Worm (Caenorhabditis elegans) whole organism, L2 larva: Measurements from ENCODE around the gene str-230.
A peak's percentile ranks its signal among the peaks of the same experiment; 100 is the strongest.
"Not testable (repeated sequence)": the region's sequence is repeated elsewhere in the genome, so short reads cannot be mapped to it uniquely, and the experiment has no call there.

Experiments used
- C34F6.9 ChIP-seq: fragments of 150-350 bp; optimal IDR thresholded peaks from 2 replicates; lab custom pipeline; 2014; ENCODE audit warnings: missing biosample characterization, missing genetic modification characterization
- F13H6.1 ChIP-seq: sonication (generic microtip); optimal IDR thresholded peaks from 2 replicates; lab custom pipeline; 2016; ENCODE audit warnings: missing genetic modification characterization, missing compliant biosample characterization
- Y55F3AM.14 ChIP-seq: fragments of 200-800 bp; sonication (Bioruptor generic); optimal IDR thresholded peaks from 2 replicates; lab custom pipeline; 2018; ENCODE audit warnings: mild to moderate bottlenecking, missing genetic modification characterization, missing compliant biosample characterization
- ZK546.5 ChIP-seq: sonication (generic microtip); optimal IDR thresholded peaks from 2 replicates; lab custom pipeline; 2017; ENCODE audit warnings: missing biosample characterization, missing genetic modification characterization
- alr-1 ChIP-seq: fragments of 150-350 bp; optimal IDR thresholded peaks from 2 replicates; lab custom pipeline; 2014; ENCODE audit warnings: missing biosample characterization, missing genetic modification characterization
- aly-2 ChIP-seq: fragments of 150-350 bp; optimal IDR thresholded peaks from 2 replicates; lab custom pipeline; 2014; ENCODE audit warnings: missing biosample characterization, missing genetic modification characterization
- ama-1 ChIP-seq: fragments of 150-350 bp; optimal IDR thresholded peaks from 2 replicates; lab custom pipeline; 2018; ENCODE audit warnings: inconsistent platforms
- blmp-1 ChIP-seq: sonication (generic microtip); optimal IDR thresholded peaks from 2 replicates; lab custom pipeline; 2017; ENCODE audit warnings: missing genetic modification characterization, mild to moderate bottlenecking, missing compliant biosample characterization, antibody characterized with exemption, moderate library complexity; ENCODE audit not compliant: insufficient read depth
- ceh-16 ChIP-seq: fragments of 150-350 bp; optimal IDR thresholded peaks from 2 replicates; lab custom pipeline; 2014; ENCODE audit warnings: missing biosample characterization, missing genetic modification characterization
- ceh-82 ChIP-seq: fragments of 150-350 bp; optimal IDR thresholded peaks from 2 replicates; lab custom pipeline; 2014; ENCODE audit warnings: missing biosample characterization, missing genetic modification characterization
- crh-2 ChIP-seq: sonication (generic microtip); optimal IDR thresholded peaks from 2 replicates; lab custom pipeline; 2017; ENCODE audit warnings: missing biosample characterization, missing genetic modification characterization
- dmd-4 ChIP-seq: sonication (generic microtip); optimal IDR thresholded peaks from 2 replicates; lab custom pipeline; 2017; ENCODE audit warnings: missing biosample characterization, missing genetic modification characterization
- egl-27 ChIP-seq: sonication (generic microtip); optimal IDR thresholded peaks from 3 replicates; lab custom pipeline; 2017; ENCODE audit warnings: missing biosample characterization, missing genetic modification reagents, missing genetic modification characterization
- elt-1 ChIP-seq: fragments of 150-350 bp; optimal IDR thresholded peaks from 2 replicates; lab custom pipeline; 2014; ENCODE audit warnings: missing biosample characterization, missing genetic modification characterization
- elt-3 ChIP-seq: sonication (generic microtip); optimal IDR thresholded peaks from 2 replicates; lab custom pipeline; 2017; ENCODE audit warnings: missing biosample characterization, missing genetic modification characterization
- fos-1 ChIP-seq: fragments of 150-350 bp; optimal IDR thresholded peaks from 2 replicates; lab custom pipeline; 2014; ENCODE audit warnings: missing biosample characterization, missing genetic modification characterization
- gmeb-1 ChIP-seq: fragments of 150-350 bp; optimal IDR thresholded peaks from 2 replicates; lab custom pipeline; 2014; ENCODE audit warnings: missing biosample characterization, missing genetic modification characterization
- lin-11 ChIP-seq: fragments of 150-350 bp; sonication (generic microtip); optimal IDR thresholded peaks from 2 replicates; lab custom pipeline; 2014; ENCODE audit warnings: missing biosample characterization, missing genetic modification characterization, inconsistent platforms, mixed read lengths
- lin-13 ChIP-seq: fragments of 150-350 bp; optimal IDR thresholded peaks from 2 replicates; lab custom pipeline; 2014; ENCODE audit warnings: missing biosample characterization, missing genetic modification reagents, missing genetic modification characterization
- lsy-2 ChIP-seq, 2 experiments: fragments of 150-350 bp in 1 of 2; sonication (generic microtip) in 1 of 2; optimal IDR thresholded peaks; 2 replicates each; lab custom pipeline; 2014 to 2017; ENCODE audit warnings: missing biosample characterization in 2 of 2, missing genetic modification characterization in 2 of 2
- mab-5 ChIP-seq: fragments of 150-350 bp; optimal IDR thresholded peaks from 2 replicates; lab custom pipeline; 2014; ENCODE audit warnings: missing biosample characterization, missing genetic modification characterization
- mdl-1 ChIP-seq, 2 experiments: fragments of 150-350 bp in 1 of 2; sonication (generic microtip) in 1 of 2; optimal IDR thresholded peaks; 2 replicates each; lab custom pipeline; 2017; ENCODE audit warnings: missing biosample characterization in 2 of 2, missing genetic modification characterization in 2 of 2
- nhr-10 ChIP-seq: sonication (generic microtip); optimal IDR thresholded peaks from 2 replicates; lab custom pipeline; 2017; ENCODE audit warnings: missing biosample characterization, missing genetic modification characterization
- nhr-11 ChIP-seq: fragments of 150-350 bp; optimal IDR thresholded peaks from 2 replicates; lab custom pipeline; 2014; ENCODE audit warnings: missing biosample characterization, missing genetic modification characterization
- nhr-12 ChIP-seq: fragments of 150-350 bp; optimal IDR thresholded peaks from 2 replicates; lab custom pipeline; 2014; ENCODE audit warnings: missing biosample characterization, missing genetic modification characterization
- nhr-129 ChIP-seq: fragments of 150-350 bp; optimal IDR thresholded peaks from 2 replicates; lab custom pipeline; 2014; ENCODE audit warnings: missing biosample characterization, missing genetic modification characterization
- nhr-21 ChIP-seq: fragments of 150-350 bp; optimal IDR thresholded peaks from 2 replicates; lab custom pipeline; 2014; ENCODE audit warnings: missing biosample characterization, missing genetic modification characterization
- nhr-23 ChIP-seq: fragments of 150-350 bp; optimal IDR thresholded peaks from 2 replicates; lab custom pipeline; 2014; ENCODE audit warnings: missing biosample characterization, missing genetic modification reagents, missing genetic modification characterization
- nhr-237 ChIP-seq: fragments of 150-350 bp; optimal IDR thresholded peaks from 2 replicates; lab custom pipeline; 2014; ENCODE audit warnings: missing biosample characterization, missing genetic modification characterization
- nhr-25 ChIP-seq: fragments of 150-350 bp; sonication (generic microtip); optimal IDR thresholded peaks from 3 replicates; lab custom pipeline; 2014; ENCODE audit warnings: missing biosample characterization, missing genetic modification characterization
- nhr-77 ChIP-seq: fragments of 150-350 bp; optimal IDR thresholded peaks from 2 replicates; lab custom pipeline; 2014; ENCODE audit warnings: missing biosample characterization, missing genetic modification characterization
- peb-1 ChIP-seq: fragments of 150-350 bp; optimal IDR thresholded peaks from 2 replicates; lab custom pipeline; 2014; ENCODE audit warnings: missing biosample characterization, missing genetic modification characterization
- sem-4 ChIP-seq: fragments of 150-350 bp; optimal IDR thresholded peaks from 2 replicates; lab custom pipeline; 2014; ENCODE audit warnings: missing biosample characterization, missing genetic modification reagents, missing genetic modification characterization
- skn-1 ChIP-seq: sonication (generic microtip); optimal IDR thresholded peaks from 2 replicates; lab custom pipeline; 2017; ENCODE audit warnings: missing biosample characterization, missing genetic modification characterization
- sma-3 ChIP-seq: sonication (generic microtip); optimal IDR thresholded peaks from 2 replicates; lab custom pipeline; 2016; ENCODE audit warnings: missing genetic modification reagents, missing genetic modification characterization, missing compliant biosample characterization
- sma-9 ChIP-seq, 2 experiments: fragments of 150-350 bp in 1 of 2; sonication (generic microtip) in 1 of 2; optimal IDR thresholded peaks; 2 replicates each; lab custom pipeline; 2014 to 2016; ENCODE audit warnings: missing genetic modification characterization in 2 of 2, mild to moderate bottlenecking in 1 of 2, missing biosample characterization in 1 of 2, missing compliant biosample characterization in 1 of 2, missing genetic modification reagents in 1 of 2, moderate library complexity in 1 of 2
- snpc-4 ChIP-seq: fragments of 150-350 bp; optimal IDR thresholded peaks from 2 replicates; lab custom pipeline; 2014; ENCODE audit warnings: missing biosample characterization, missing genetic modification characterization
- unc-39 ChIP-seq: fragments of 150-350 bp; optimal IDR thresholded peaks from 2 replicates; lab custom pipeline; 2014; ENCODE audit warnings: missing biosample characterization, missing genetic modification characterization
- unc-55 ChIP-seq: fragments of 150-350 bp; sonication (generic microtip); optimal IDR thresholded peaks from 3 replicates; lab custom pipeline; 2014; ENCODE audit warnings: missing biosample characterization, missing genetic modification reagents, missing genetic modification characterization
- unc-62 ChIP-seq: fragments of 150-350 bp; optimal IDR thresholded peaks from 2 replicates; lab custom pipeline; 2014; ENCODE audit warnings: missing biosample characterization, missing genetic modification reagents, missing genetic modification characterization
- zag-1 ChIP-seq: fragments of 150-350 bp; optimal IDR thresholded peaks from 2 replicates; lab custom pipeline; 2014; ENCODE audit warnings: missing biosample characterization, missing genetic modification characterization
- ztf-1 ChIP-seq: fragments of 200-800 bp; sonication (Bioruptor generic); conservative IDR thresholded peaks from 2 replicates; pipeline ENCODE4 v1.3.6; 2022; ENCODE audit warnings: missing genetic modification characterization, missing compliant biosample characterization
- ztf-4 ChIP-seq: fragments of 150-350 bp; optimal IDR thresholded peaks from 2 replicates; lab custom pipeline; 2014; ENCODE audit warnings: missing biosample characterization, missing genetic modification characterization

str-230 gene

ce11 chrV:14212813-14213212 is 2.2 kb upstream of the str-230 start:
- peak; percentile 76 for TF ChIP-seq sma-9 (GFP tag; optimal IDR thresholded peaks at IDR 0.05; lab: Kevin White, UChicago)
- no peak for TF ChIP-seq sma-9 (tag; optimal IDR thresholded peaks at IDR 0.05; lab: Kevin White, UChicago)
- no peak for TF ChIP-seq nhr-237 (tag; lab: Kevin White, UChicago)
- no peak for TF ChIP-seq unc-55 (GFP tag; lab: Kevin White, UChicago)
- peak; percentile 51 for TF ChIP-seq blmp-1 (tag; lab: Kevin White, UChicago)
- TF ChIP-seq gmeb-1: peak; percentile 53
- TF ChIP-seq nhr-21 (tag; lab: Kevin White, UChicago): peak; percentile 70
- peak; percentile 78 for TF ChIP-seq fos-1 (tag; lab: Kevin White, UChicago)
- TF ChIP-seq crh-2: peak; percentile 65
- TF ChIP-seq, all 48 proteins: peak for 6

ce11 chrV:14205214-14205613 is 5.4 kb downstream of the str-230 start, which contains the start of gene T16A9.3:
Gene T16A9.3, plus strand, starts transcription at chrV:14205514.
- TF ChIP-seq elt-3 (tag; lab: Kevin White, UChicago); ceh-16 (tag; lab: Kevin White, UChicago); lsy-2 (tag; optimal IDR thresholded peaks at IDR 0.05; lab: Kevin White, UChicago): not testable (repeated sequence)
- TF ChIP-seq, all 48 proteins: peak for 0; not testable (repeated sequence) for 48

ce11 chrV:14200086-14200485 is 10.6 kb downstream of the str-230 start:
- TF ChIP-seq dmd-4 (tag; lab: Kevin White, UChicago): no peak
- TF ChIP-seq ztf-1 (GFP tag; lab: Robert Waterston, UW): no peak
- no peak for TF ChIP-seq peb-1 (tag; lab: Kevin White, UChicago)
- TF ChIP-seq nhr-25 (tag; lab: Kevin White, UChicago): peak; percentile 88
- peak; percentile 91 for TF ChIP-seq fos-1 (tag; lab: Kevin White, UChicago)
- peak; percentile 94 for TF ChIP-seq F13H6.1 (tag; lab: Kevin White, UChicago)
- TF ChIP-seq mdl-1 (tag; optimal IDR thresholded peaks at IDR 0.05; lab: Kevin White, UChicago): peak; percentile 79 to 86
- TF ChIP-seq crh-2: peak; percentile 94
- no peak for TF ChIP-seq alr-1 (tag; lab: Kevin White, UChicago)
- peak; percentile 66 for TF ChIP-seq mab-5 (tag; lab: Kevin White, UChicago)
- peak; percentile 97 for TF ChIP-seq nhr-129 (tag; lab: Kevin White, UChicago)
- TF ChIP-seq skn-1: peak; percentile 40
- no peak for TF ChIP-seq nhr-237 (tag; lab: Kevin White, UChicago)
- TF ChIP-seq sma-9 (GFP tag; optimal IDR thresholded peaks at IDR 0.05; lab: Kevin White, UChicago): peak; percentile 94
- no peak for TF ChIP-seq sma-9 (tag; optimal IDR thresholded peaks at IDR 0.05; lab: Kevin White, UChicago)
- peak; percentile 97 for TF ChIP-seq C34F6.9 (tag; lab: Kevin White, UChicago)
- peak; percentile 90 for TF ChIP-seq nhr-21 (tag; lab: Kevin White, UChicago)
- peak; percentile 19 for TF ChIP-seq unc-62 (GFP tag; lab: Kevin White, UChicago)
- peak; percentile 79 for TF ChIP-seq gmeb-1
- TF ChIP-seq egl-27 (tag; lab: Kevin White, UChicago): peak; percentile 90
- peak; percentile 81 for TF ChIP-seq sem-4 (tag; lab: Kevin White, UChicago)
- TF ChIP-seq Y55F3AM.14 (GFP tag; lab: Kevin White, UChicago): peak; percentile 73
- TF ChIP-seq nhr-10 (tag; lab: Kevin White, UChicago): peak; percentile 87
- no peak for TF ChIP-seq unc-39 (tag; lab: Kevin White, UChicago)
- TF ChIP-seq aly-2: no peak
- TF ChIP-seq unc-55 (GFP tag; lab: Kevin White, UChicago): peak; percentile 97
- peak; percentile 78 for TF ChIP-seq lin-13 (GFP tag; lab: Kevin White, UChicago)
- TF ChIP-seq ZK546.5: no peak
- peak; percentile 65 for TF ChIP-seq snpc-4 (tag; lab: Kevin White, UChicago)
- peak; percentile 66 for TF ChIP-seq blmp-1 (tag; lab: Kevin White, UChicago)
- TF ChIP-seq nhr-23 (tag; lab: Kevin White, UChicago): no peak
- TF ChIP-seq lin-11: peak; percentile 77
- peak; percentile 30 for TF ChIP-seq nhr-12 (tag; lab: Kevin White, UChicago)
- peak; percentile 91 for TF ChIP-seq sma-3
- TF ChIP-seq zag-1 (tag; lab: Kevin White, UChicago): peak; percentile 95
- peak; percentile 74 for TF ChIP-seq ceh-82
- no peak for TF ChIP-seq elt-1 (tag; lab: Kevin White, UChicago)
- TF ChIP-seq lsy-2 (tag; optimal IDR thresholded peaks at IDR 0.05; lab: Kevin White, UChicago): peak; percentile 74 to 90
- TF ChIP-seq ztf-4 (tag; lab: Kevin White, UChicago): peak; percentile 92
- peak; percentile 26 for TF ChIP-seq nhr-77
- TF ChIP-seq nhr-11 (tag; lab: Kevin White, UChicago): peak; percentile 55
- peak; percentile 68 for TF ChIP-seq ama-1 (lab: Kevin White, UChicago)
